Worm (Caenorhabditis elegans): ENCODE results near the gene M18.6.
"Not testable (repeated sequence)": the region's sequence is repeated elsewhere in the genome, so short reads cannot be mapped to it uniquely, and the experiment has no call there.

Gene M18.6

DNA sequence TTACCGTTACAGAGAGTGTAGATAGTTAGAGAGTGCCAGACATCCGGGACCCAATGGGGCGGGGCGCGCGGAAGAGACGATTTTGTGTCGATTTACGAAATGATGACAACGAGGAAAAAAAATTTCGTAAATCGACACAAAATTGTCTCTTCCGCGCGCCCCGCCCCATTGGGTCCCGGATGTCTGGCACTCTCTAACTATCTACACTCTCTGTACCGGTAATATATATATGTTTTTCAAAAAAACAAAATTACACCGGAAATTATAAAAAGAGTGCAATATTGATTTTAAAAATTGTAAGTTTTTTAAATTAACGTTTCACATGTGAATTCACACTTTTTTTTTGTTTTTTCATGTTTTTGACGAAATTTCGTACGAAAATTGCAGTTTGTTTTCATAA, 17.0 kb downstream of the M18.6 start, which contains the start of gene B0001.4:
Gene B0001.4, minus strand, starts transcription at position 101 of the 400 bp plus-strand sequence.
- not testable (repeated sequence) for TF ChIP-seq snpc-4 (tag; optimal IDR thresholded peaks at IDR 0.05); nhr-28 (tag; optimal IDR thresholded peaks at IDR 0.05); lin-32 (GFP tag; optimal IDR thresholded peaks at IDR 0.05)

DNA sequence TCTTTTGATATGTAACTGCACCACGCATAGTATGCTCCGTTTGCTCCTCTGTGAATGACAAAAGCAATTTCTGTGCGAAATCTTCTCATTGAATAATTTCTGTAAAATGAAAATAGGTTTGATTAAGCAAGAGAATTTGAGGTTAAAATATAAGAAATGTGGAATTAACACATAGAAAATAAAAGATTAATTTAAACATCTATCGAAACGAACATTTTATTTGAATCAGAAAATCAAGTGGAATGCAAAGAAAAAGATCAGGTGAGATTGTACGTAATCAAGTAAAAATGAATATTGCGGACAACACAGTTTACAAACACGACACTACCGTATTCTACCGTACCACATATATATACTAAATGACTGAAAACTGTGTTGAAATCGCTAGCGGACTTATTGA, 19.8 kb downstream of the M18.6 start, which contains the start of gene B0001.8:
Gene B0001.8, minus strand, starts transcription at position 101 of the 400 bp plus-strand sequence.
- TF ChIP-seq snpc-4 (tag; optimal IDR thresholded peaks at IDR 0.05), result no peak
- TF ChIP-seq lin-32 (GFP tag; optimal IDR thresholded peaks at IDR 0.05), result no peak
- no peak for TF ChIP-seq mab-5 (tag; optimal IDR thresholded peaks at IDR 0.05)
- no peak for TF ChIP-seq tbx-8 (GFP tag; optimal IDR thresholded peaks at IDR 0.05)
- no peak for TF ChIP-seq hlh-1 (tag; optimal IDR thresholded peaks at IDR 0.05)
- no peak for TF ChIP-seq lin-13 (tag; optimal IDR thresholded peaks at IDR 0.05)
- no peak for TF ChIP-seq mep-1 (tag; optimal IDR thresholded peaks at IDR 0.05)
- no peak for TF ChIP-seq unc-39 (tag; optimal IDR thresholded peaks at IDR 0.05)
- no peak for TF ChIP-seq ztf-11 (tag; optimal IDR thresholded peaks at IDR 0.05)
- TF ChIP-seq nhr-2 (tag; optimal IDR thresholded peaks at IDR 0.05), result no peak
- no peak for TF ChIP-seq pha-4 (tag; optimal IDR thresholded peaks at IDR 0.05)
- TF ChIP-seq nhr-76 (tag; optimal IDR thresholded peaks at IDR 0.05), result no peak
- no peak for TF ChIP-seq zip-8 (tag; optimal IDR thresholded peaks at IDR 0.05)
- no peak for TF ChIP-seq sptf-1 (tag; optimal IDR thresholded peaks at IDR 0.05)
- no peak for TF ChIP-seq lsy-2 (tag; optimal IDR thresholded peaks at IDR 0.05)
- no peak for TF ChIP-seq cnd-1 (tag; optimal IDR thresholded peaks at IDR 0.05)
- TF ChIP-seq elt-1 (tag; optimal IDR thresholded peaks at IDR 0.05; ENCODE audit: borderline replicate concordance, insufficient read depth), result no peak

DNA sequence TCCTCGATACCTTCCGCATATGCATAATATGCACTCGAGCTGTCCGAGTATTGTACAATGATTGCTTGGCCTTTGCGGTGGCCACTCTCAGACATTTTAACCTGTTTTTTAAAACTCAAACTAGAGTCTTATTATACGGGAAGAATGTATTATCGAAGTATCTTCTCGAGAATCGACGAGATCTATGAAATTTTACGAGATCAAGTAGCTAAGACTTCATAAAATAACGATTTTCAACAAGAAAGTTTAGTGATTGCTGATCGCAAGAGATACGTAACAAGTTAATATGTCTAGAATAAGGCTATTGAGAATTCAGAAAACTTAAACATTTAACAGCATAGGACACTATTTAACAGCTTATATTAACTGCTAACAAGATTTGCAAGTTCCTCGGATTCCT, 22.1 kb downstream of the M18.6 start, which contains the start of gene B0001.5:
Gene B0001.5, minus strand, starts transcription at position 101 of the 400 bp plus-strand sequence.
- TF ChIP-seq ceh-83 (GFP tag; optimal IDR thresholded peaks at IDR 0.05), result no peak
- no peak for TF ChIP-seq tbx-8 (GFP tag; optimal IDR thresholded peaks at IDR 0.05)
- no peak for TF ChIP-seq lsy-2 (tag; optimal IDR thresholded peaks at IDR 0.05)
- no peak for TF ChIP-seq unc-62 (GFP tag; optimal IDR thresholded peaks at IDR 0.05)
- no peak for TF ChIP-seq ces-1 (GFP tag; optimal IDR thresholded peaks at IDR 0.05)
- TF ChIP-seq M03D4.4 (tag; optimal IDR thresholded peaks at IDR 0.05), result no peak
- TF ChIP-seq elt-3 (tag; optimal IDR thresholded peaks at IDR 0.05), result no peak
- TF ChIP-seq mab-5 (tag; optimal IDR thresholded peaks at IDR 0.05), result no peak
- TF ChIP-seq nhr-12 (tag; optimal IDR thresholded peaks at IDR 0.05), result no peak
- no peak for TF ChIP-seq blmp-1 (tag; optimal IDR thresholded peaks at IDR 0.05)

DNA sequence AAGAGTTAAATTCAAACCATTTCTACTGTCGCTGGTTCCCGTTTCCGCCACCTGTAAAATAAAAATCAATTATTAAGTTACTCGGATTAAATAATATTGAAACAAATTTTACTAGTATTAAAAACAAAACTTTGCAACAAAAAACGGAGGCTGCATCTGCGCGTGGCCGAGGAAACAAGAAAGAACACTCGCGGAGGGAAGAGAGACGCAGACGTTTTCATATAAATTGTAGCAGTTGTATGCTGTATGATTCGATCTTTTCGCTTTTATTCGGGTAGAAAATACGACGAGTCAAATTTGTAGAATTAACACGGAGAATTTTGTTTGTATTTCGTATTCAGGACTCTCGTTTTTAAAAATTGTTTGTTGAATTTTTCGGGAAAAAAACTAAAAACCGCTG, 24.6 kb downstream of the M18.6 start, which contains the start of gene B0001.3:
Gene B0001.3, minus strand, starts transcription at position 55 of the 400 bp plus-strand sequence.
- TF ChIP-seq lsy-2 (tag; optimal IDR thresholded peaks at IDR 0.05), result no peak
- TF ChIP-seq ces-1 (GFP tag; optimal IDR thresholded peaks at IDR 0.05), result no peak
- TF ChIP-seq unc-62 (GFP tag; optimal IDR thresholded peaks at IDR 0.05), result no peak

DNA sequence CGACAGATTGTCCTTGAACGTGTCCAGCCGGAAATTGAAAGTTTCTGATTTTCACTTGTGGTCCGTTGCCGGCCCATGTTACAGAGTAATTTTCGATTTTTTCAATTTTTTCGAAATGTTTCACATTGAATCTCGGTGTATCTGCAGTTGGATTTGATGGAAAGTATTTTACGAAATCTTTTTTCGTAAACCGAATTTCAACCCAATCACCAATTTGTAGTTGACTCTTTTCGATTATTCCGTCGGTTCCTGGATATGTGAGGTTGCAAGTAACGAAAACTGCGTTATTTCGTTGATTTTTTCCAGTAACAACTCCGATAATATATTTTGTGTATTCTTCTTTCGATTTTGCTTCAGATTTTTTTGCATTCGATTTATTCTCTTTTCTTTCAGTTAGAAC, 28.5 kb downstream of the M18.6 start:
- TF ChIP-seq cnd-1 (tag; optimal IDR thresholded peaks at IDR 0.05), result no peak
- TF ChIP-seq hlh-1 (tag; optimal IDR thresholded peaks at IDR 0.05), result no peak
- TF ChIP-seq unc-120 (tag; optimal IDR thresholded peaks at IDR 0.05; ENCODE audit: poor library complexity, severe bottlenecking), result no peak
- no peak for TF ChIP-seq tbx-8 (GFP tag; optimal IDR thresholded peaks at IDR 0.05)
- no peak for TF ChIP-seq nhr-76 (tag; optimal IDR thresholded peaks at IDR 0.05)
- TF ChIP-seq mep-1 (tag; optimal IDR thresholded peaks at IDR 0.05), result no peak
- TF ChIP-seq ztf-11 (tag; optimal IDR thresholded peaks at IDR 0.05), result no peak

DNA sequence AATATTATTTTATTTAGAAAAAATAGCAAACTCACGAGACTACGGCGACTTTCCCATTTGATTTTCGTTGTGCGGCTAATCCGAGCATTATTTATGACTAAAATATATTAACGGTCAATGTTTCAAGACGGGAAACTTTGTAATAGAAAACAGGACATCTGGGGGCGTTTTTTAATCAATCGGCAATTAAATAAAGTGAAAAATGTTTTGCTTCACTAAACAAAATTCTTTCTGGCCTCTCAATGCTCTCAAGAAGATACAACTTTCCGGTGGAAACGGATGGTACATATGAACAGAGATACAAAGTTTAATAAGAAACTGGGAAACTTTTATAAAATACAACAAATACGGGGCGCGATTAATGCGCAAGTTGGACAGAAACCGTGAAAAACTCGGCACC, 29.8 kb downstream of the M18.6 start, which contains the start of gene B0001.2:
Gene B0001.2, minus strand, starts transcription at position 101 of the 400 bp plus-strand sequence.
- TF ChIP-seq hlh-1 (tag; optimal IDR thresholded peaks at IDR 0.05), result no peak

DNA sequence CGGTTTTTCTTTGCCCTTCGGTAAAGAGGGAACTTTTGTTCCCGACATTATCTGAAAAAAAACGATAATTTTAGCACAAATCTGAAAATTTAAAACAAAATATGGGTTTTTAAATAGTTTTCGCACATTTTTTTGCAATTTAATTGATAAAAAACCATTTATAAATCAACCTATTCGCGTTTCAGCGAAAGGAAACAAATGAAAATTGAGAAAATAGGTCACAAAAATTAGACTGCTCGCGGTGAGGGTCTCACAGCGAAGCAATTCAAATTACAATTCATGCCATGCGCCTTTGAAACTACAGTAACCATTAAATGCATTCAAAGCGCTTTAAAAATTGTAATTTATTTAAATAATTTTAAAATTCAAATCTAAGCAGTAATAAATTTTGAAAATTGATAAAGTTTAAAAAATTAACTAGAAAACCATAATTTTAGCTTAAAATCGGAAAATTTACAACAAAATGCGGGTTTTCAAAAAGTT, 33.1 kb downstream of the M18.6 start, which contains the start of gene B0001.7:
Gene B0001.7, minus strand, starts transcription at position 51 of the 483 bp plus-strand sequence.
- TF ChIP-seq blmp-1 (tag; optimal IDR thresholded peaks at IDR 0.05) (no peak), elt-3 (tag; optimal IDR thresholded peaks at IDR 0.05) (no peak), hlh-1 (tag; optimal IDR thresholded peaks at IDR 0.05) (no peak), lsy-2 (tag; optimal IDR thresholded peaks at IDR 0.05) (no peak), ceh-43 (GFP tag; optimal IDR thresholded peaks at IDR 0.05) (no peak), elt-1 (tag; optimal IDR thresholded peaks at IDR 0.05; ENCODE audit: borderline replicate concordance, insufficient read depth) (no peak), zip-8 (tag; optimal IDR thresholded peaks at IDR 0.05) (no peak), lin-13 (tag; optimal IDR thresholded peaks at IDR 0.05) (no peak)
